Worm (Caenorhabditis elegans): ENCODE results near the gene aly-1.

- TF ChIP-seq ces-1 (GFP tag; optimal IDR thresholded peaks at IDR 0.05): no peak
- TF ChIP-seq lin-13 (tag; optimal IDR thresholded peaks at IDR 0.05): no peak
- no peak for TF ChIP-seq nhr-12 (tag; optimal IDR thresholded peaks at IDR 0.05)
Observed at ce11 chrIV:9074244-9074723, 34.4 kb upstream of the aly-1 start, which contains the start of gene mppb-1.
